Fruit fly (Drosophila melanogaster) whole organism, embryonic: ENCODE measurements around the gene enc.
A peak's percentile ranks its signal among the peaks of the same experiment; 100 is the strongest.

Source experiments
- Asciz ChIP-seq: fragments of 200-800 bp; sonication (Bioruptor generic); optimal IDR thresholded peaks from 2 replicates; lab custom pipeline; 2017; ENCODE audit warnings: missing biosample characterization, mild to moderate bottlenecking, missing genetic modification characterization, missing genetic modification reagents
- Bteb2 ChIP-seq: fragments of 200-800 bp; sonication (Bioruptor generic); optimal IDR thresholded peaks from 2 replicates; lab custom pipeline; 2016; ENCODE audit warnings: missing biosample characterization, missing genetic modification characterization
- CG10267 ChIP-seq: fragments of 200-800 bp; sonication (Bioruptor generic); optimal IDR thresholded peaks from 2 replicates; lab custom pipeline; 2018; ENCODE audit warnings: missing biosample characterization, mild to moderate bottlenecking, missing genetic modification characterization, moderate library complexity
- CG10366 ChIP-seq: fragments of 200-800 bp; sonication (Bioruptor generic); IDR thresholded peaks from 2 replicates; pipeline ENCODE4 v1.3.6; 2022; ENCODE audit warnings: missing biosample characterization, missing genetic modification characterization
- CG11247 ChIP-seq: fragments of 200-800 bp; sonication (Bioruptor generic); IDR thresholded peaks from 2 replicates; pipeline ENCODE4 v1.3.6; 2022; ENCODE audit warnings: missing biosample characterization, missing genetic modification characterization
- CG11398 ChIP-seq: fragments of 200-800 bp; sonication (Bioruptor generic); optimal IDR thresholded peaks from 2 replicates; lab custom pipeline; 2016; ENCODE audit warnings: missing biosample characterization, missing genetic modification characterization
- CG1602 ChIP-seq: fragments of 200-800 bp; sonication (Bioruptor generic); optimal IDR thresholded peaks from 3 replicates; lab custom pipeline; 2016; ENCODE audit warnings: missing biosample characterization, missing genetic modification characterization
- CG16815 ChIP-seq: fragments of 200-800 bp; sonication (Bioruptor generic); optimal IDR thresholded peaks from 3 replicates; lab custom pipeline; 2017; ENCODE audit warnings: missing biosample characterization, mild to moderate bottlenecking, missing genetic modification characterization
- CG17328 ChIP-seq: fragments of 200-800 bp; sonication (Bioruptor generic); IDR thresholded peaks from 2 replicates; pipeline ENCODE4 v1.3.6; 2022; ENCODE audit warnings: missing biosample characterization, missing genetic modification characterization
- CG18262 ChIP-seq: fragments of 200-800 bp; optimal IDR thresholded peaks from 3 replicates; lab custom pipeline; 2019; ENCODE audit warnings: missing biosample characterization, mild to moderate bottlenecking, missing genetic modification characterization, moderate library complexity
- CG2129 ChIP-seq: fragments of 200-800 bp; sonication (Bioruptor generic); IDR thresholded peaks from 2 replicates; pipeline ENCODE4 v1.3.6; 2022; ENCODE audit warnings: missing biosample characterization, missing genetic modification characterization; ENCODE audit not compliant: partially characterized antibody
- CG2712 ChIP-seq: fragments of 200-800 bp; optimal IDR thresholded peaks from 3 replicates; lab custom pipeline; 2019; ENCODE audit warnings: missing biosample characterization, mild to moderate bottlenecking, missing genetic modification characterization, moderate library complexity
- CG34376 ChIP-seq: fragments of 200-800 bp; sonication (Bioruptor generic); optimal IDR thresholded peaks from 2 replicates; lab custom pipeline; 2018; ENCODE audit warnings: missing biosample characterization, mild to moderate bottlenecking, missing genetic modification characterization
- CG4360 ChIP-seq: fragments of 200-800 bp; sonication (Bioruptor generic); IDR thresholded peaks from 2 replicates; pipeline ENCODE4 v1.3.6; 2022; ENCODE audit warnings: missing biosample characterization, missing genetic modification characterization
- CG6254 ChIP-seq: fragments of 200-800 bp; sonication (Bioruptor generic); optimal IDR thresholded peaks from 3 replicates; lab custom pipeline; 2017; ENCODE audit warnings: mild to moderate bottlenecking, missing biosample characterization, missing genetic modification reagents, missing genetic modification characterization
- CG6654 ChIP-seq: fragments of 200-800 bp; sonication (Bioruptor generic); optimal IDR thresholded peaks from 2 replicates; lab custom pipeline; 2017; ENCODE audit warnings: missing biosample characterization, mild to moderate bottlenecking, missing genetic modification characterization
- CG7987 ChIP-seq: fragments of 200-800 bp; sonication (Bioruptor generic); optimal IDR thresholded peaks from 2 replicates; lab custom pipeline; 2018; ENCODE audit warnings: missing biosample characterization, mild to moderate bottlenecking, missing genetic modification characterization, moderate library complexity
- CG8359 ChIP-seq: fragments of 200-800 bp; sonication (Bioruptor generic); optimal IDR thresholded peaks from 2 replicates; lab custom pipeline; 2017; ENCODE audit warnings: missing biosample characterization, mild to moderate bottlenecking, missing genetic modification characterization, borderline replicate concordance
- CG8765 ChIP-seq: fragments of 200-800 bp; sonication (Bioruptor generic); IDR thresholded peaks from 2 replicates; pipeline ENCODE4 v1.3.6; 2022; ENCODE audit warnings: missing biosample characterization, missing genetic modification characterization
- Chrac-16 ChIP-seq: fragments of 200-800 bp; sonication (Bioruptor generic); optimal IDR thresholded peaks from 3 replicates; lab custom pipeline; 2016; ENCODE audit warnings: missing biosample characterization, missing genetic modification characterization
- Dad ChIP-seq: fragments of 200-800 bp; sonication (Bioruptor generic); optimal IDR thresholded peaks from 3 replicates; lab custom pipeline; 2016; ENCODE audit warnings: missing biosample characterization, missing genetic modification characterization
- Fer3 ChIP-seq: fragments of 200-800 bp; sonication (Bioruptor generic); optimal IDR thresholded peaks from 2 replicates; lab custom pipeline; 2018; ENCODE audit warnings: missing biosample characterization, mild to moderate bottlenecking, missing genetic modification characterization, moderate library complexity
- Hey ChIP-seq: fragments of 200-800 bp; sonication (Bioruptor generic); optimal IDR thresholded peaks from 3 replicates; lab custom pipeline; 2018; ENCODE audit warnings: missing biosample characterization, mild to moderate bottlenecking, missing genetic modification characterization
- Hsf ChIP-seq: fragments of 200-800 bp; sonication (Bioruptor generic); optimal IDR thresholded peaks from 3 replicates; lab custom pipeline; 2016; ENCODE audit warnings: missing biosample characterization, missing genetic modification characterization
- Spps ChIP-seq: fragments of 200-800 bp; sonication (Bioruptor generic); optimal IDR thresholded peaks from 2 replicates; lab custom pipeline; 2018; ENCODE audit warnings: missing biosample characterization, mild to moderate bottlenecking, missing genetic modification characterization
- Ssrp ChIP-seq: fragments of 200-800 bp; sonication (Bioruptor generic); optimal IDR thresholded peaks from 2 replicates; lab custom pipeline; 2018; ENCODE audit warnings: missing biosample characterization, mild to moderate bottlenecking, missing genetic modification characterization, moderate library complexity
- btn ChIP-seq: fragments of 200-800 bp; sonication (Bioruptor generic); optimal IDR thresholded peaks from 2 replicates; lab custom pipeline; 2016; ENCODE audit warnings: missing biosample characterization, missing genetic modification characterization
- cas ChIP-seq: fragments of 200-800 bp; sonication (Bioruptor generic); IDR thresholded peaks from 2 replicates; pipeline ENCODE4 v1.3.6; 2022; ENCODE audit warnings: missing biosample characterization, missing genetic modification characterization
- ems ChIP-seq: fragments of 200-800 bp; sonication (Bioruptor generic); optimal IDR thresholded peaks from 3 replicates; lab custom pipeline; 2016; ENCODE audit warnings: missing biosample characterization, missing genetic modification characterization
- gem ChIP-seq: fragments of 200-800 bp; sonication (Bioruptor generic); optimal IDR thresholded peaks from 2 replicates; lab custom pipeline; 2019; ENCODE audit warnings: missing biosample characterization, mild to moderate bottlenecking, missing genetic modification characterization, moderate library complexity
- gfzf ChIP-seq: fragments of 200-800 bp; sonication (Bioruptor generic); optimal IDR thresholded peaks from 2 replicates; lab custom pipeline; 2016; ENCODE audit warnings: missing biosample characterization, mild to moderate bottlenecking, missing genetic modification characterization, moderate library complexity
- grau ChIP-seq: fragments of 200-800 bp; optimal IDR thresholded peaks from 3 replicates; lab custom pipeline; 2019; ENCODE audit warnings: missing biosample characterization, mild to moderate bottlenecking, missing genetic modification characterization, moderate library complexity
- hbn ChIP-seq: fragments of 200-800 bp; sonication (Bioruptor generic); IDR thresholded peaks from 2 replicates; pipeline ENCODE4 v1.3.6; 2022; ENCODE audit warnings: missing biosample characterization, missing genetic modification characterization; ENCODE audit not compliant: partially characterized antibody
- jigr1 ChIP-seq: fragments of 200-800 bp; sonication (Bioruptor generic); IDR thresholded peaks from 3 replicates; pipeline ENCODE4 v1.3.6; 2022; ENCODE audit warnings: missing biosample characterization, missing genetic modification characterization
- lola ChIP-seq, 3 experiments: fragments of >200 bp in 2 of 3; fragments of 200-800 bp in 1 of 3; sonication (Bioruptor generic) in 1 of 3; optimal IDR thresholded peaks; 2 replicates each; lab custom pipeline; 2017 to 2019; ENCODE audit warnings: missing biosample characterization in 3 of 3, missing genetic modification characterization in 3 of 3, mild to moderate bottlenecking in 1 of 3, moderate library complexity in 1 of 3
- mirr ChIP-seq: fragments of 200-800 bp; sonication (Bioruptor generic); optimal IDR thresholded peaks from 3 replicates; lab custom pipeline; 2018; ENCODE audit warnings: missing biosample characterization, mild to moderate bottlenecking, missing genetic modification characterization
- mld ChIP-seq: fragments of 200-800 bp; sonication (Bioruptor generic); IDR thresholded peaks from 3 replicates; pipeline ENCODE4 v1.3.6; 2022; ENCODE audit warnings: missing biosample characterization, missing genetic modification characterization; ENCODE audit not compliant: partially characterized antibody
- org-1 ChIP-seq: fragments of 200-800 bp; sonication (Bioruptor generic); optimal IDR thresholded peaks from 2 replicates; lab custom pipeline; 2017; ENCODE audit warnings: missing biosample characterization, missing genetic modification characterization
- pan ChIP-seq, 4 experiments: fragments of >200 bp in 3 of 4; fragments of 200-800 bp in 1 of 4; sonication (Bioruptor generic) in 1 of 4; optimal IDR thresholded peaks in 3 of 4; IDR thresholded peaks in 1 of 4; 2 replicates each; pipeline versions ENCODE4 v1.3.6 to Lab custom; 2017 to 2022; ENCODE audit warnings: missing biosample characterization in 2 of 4, missing genetic modification characterization in 2 of 4, mixed read lengths in 1 of 4
- phol ChIP-seq: fragments of 200-800 bp; sonication (Bioruptor generic); optimal IDR thresholded peaks from 3 replicates; lab custom pipeline; 2018; ENCODE audit warnings: missing biosample characterization, mild to moderate bottlenecking, missing genetic modification characterization, moderate library complexity
- pnt ChIP-seq: fragments of 200-800 bp; sonication (Bioruptor generic); optimal IDR thresholded peaks from 3 replicates; lab custom pipeline; 2016; ENCODE audit warnings: missing biosample characterization, missing genetic modification characterization
- pzg ChIP-seq: fragments of 200-800 bp; sonication (Bioruptor generic); optimal IDR thresholded peaks from 3 replicates; lab custom pipeline; 2018; ENCODE audit warnings: missing biosample characterization, mild to moderate bottlenecking, missing genetic modification characterization, moderate library complexity
- row ChIP-seq: fragments of 200-800 bp; sonication (Bioruptor generic); IDR thresholded peaks from 3 replicates; pipeline ENCODE4 v1.3.6; 2022; ENCODE audit warnings: missing biosample characterization, missing genetic modification characterization
- scrt ChIP-seq: fragments of 200-800 bp; sonication (Bioruptor generic); optimal IDR thresholded peaks from 2 replicates; lab custom pipeline; 2018; ENCODE audit warnings: missing biosample characterization, mild to moderate bottlenecking, missing genetic modification characterization, moderate library complexity
- sima ChIP-seq: fragments of 200-800 bp; sonication (Bioruptor generic); optimal IDR thresholded peaks from 2 replicates; lab custom pipeline; 2016; ENCODE audit warnings: missing biosample characterization, missing genetic modification characterization
- sob ChIP-seq: fragments of 200-800 bp; sonication (Bioruptor generic); IDR thresholded peaks from 2 replicates; pipeline ENCODE4 v1.3.6; 2022; ENCODE audit warnings: missing biosample characterization, missing genetic modification characterization
- tll ChIP-seq, 2 experiments: fragments of 200-800 bp in 1 of 2; fragments of >200 bp in 1 of 2; sonication (Bioruptor generic) in 1 of 2; optimal IDR thresholded peaks; 2 replicates each; lab custom pipeline; 2017 to 2019; ENCODE audit warnings: missing biosample characterization in 2 of 2, missing genetic modification characterization in 2 of 2, mild to moderate bottlenecking in 1 of 2, moderate library complexity in 1 of 2
- twi ChIP-seq: fragments of 200-800 bp; optimal IDR thresholded peaks from 2 replicates; lab custom pipeline; 2019; ENCODE audit warnings: missing biosample characterization, mild to moderate bottlenecking, missing genetic modification characterization, moderate library complexity
- vfl ChIP-seq: fragments of 200-800 bp; sonication (Bioruptor generic); optimal IDR thresholded peaks from 2 replicates; lab custom pipeline; 2016; ENCODE audit warnings: missing biosample characterization, missing genetic modification characterization

enc gene

DNA sequence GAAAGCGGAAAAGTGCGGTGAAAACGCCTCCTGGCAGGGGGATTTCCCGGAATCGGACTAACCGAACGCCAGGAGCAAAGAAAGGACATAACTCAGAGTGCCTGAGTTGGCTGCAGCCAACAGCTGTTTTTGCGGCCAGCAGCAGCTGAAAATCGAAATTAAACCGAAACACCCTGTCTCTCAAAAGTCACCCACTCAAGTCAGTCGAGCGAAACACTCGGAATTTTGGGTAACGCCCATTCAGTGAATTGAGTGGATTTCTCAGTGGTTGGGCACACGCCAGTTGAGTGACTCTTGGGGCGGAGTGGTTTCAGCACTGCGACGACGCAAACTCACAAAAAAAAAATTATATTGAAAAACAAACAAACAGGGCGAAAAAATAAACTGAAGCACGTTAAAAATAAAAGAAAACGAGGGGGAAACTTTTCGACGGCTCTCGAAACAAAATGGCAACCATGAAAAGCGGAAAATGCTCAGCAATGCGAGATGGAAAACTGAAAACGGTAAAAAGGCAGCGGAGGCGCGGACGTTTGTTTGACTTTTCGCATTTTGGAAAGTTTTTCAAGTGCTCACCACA, 60.3 kb downstream of the enc start (continued):
- no peak for TF ChIP-seq Dad (GFP tag; lab: Kevin White, UChicago)
- no peak for TF ChIP-seq CG6654 (GFP tag; lab: Kevin White, UChicago)
- TF ChIP-seq CG1602 (GFP tag; lab: Kevin White, UChicago), result no peak
- no peak for TF ChIP-seq pzg (GFP tag; lab: Kevin White, UChicago)
- peak; percentile 21 for TF ChIP-seq CG34376 (GFP tag; lab: Kevin White, UChicago)
- TF ChIP-seq CG11247, result no peak
- TF ChIP-seq sob (GFP tag; lab: Robert Waterston, UW), result no peak
- TF ChIP-seq gfzf (GFP tag; lab: Kevin White, UChicago), result no peak
- TF ChIP-seq jigr1 (GFP tag; lab: Robert Waterston, UW), result no peak
- no peak for TF ChIP-seq pnt (GFP tag; lab: Kevin White, UChicago)
- TF ChIP-seq CG7987 (GFP tag; lab: Kevin White, UChicago), result no peak
- TF ChIP-seq scrt (GFP tag; lab: Kevin White, UChicago), result no peak
- no peak for TF ChIP-seq org-1 (GFP tag; lab: Kevin White, UChicago)
- TF ChIP-seq vfl (GFP tag; lab: Kevin White, UChicago), result no peak
- TF ChIP-seq CG4360, result no peak
- TF ChIP-seq grau (tag; lab: Kevin White, UChicago), result no peak
- no peak for TF ChIP-seq CG16815 (GFP tag; lab: Kevin White, UChicago)
- no peak for TF ChIP-seq Ssrp (tag; lab: Kevin White, UChicago)
- peak in 1 of 2 experiments; percentile 56 for TF ChIP-seq tll (GFP tag; optimal IDR thresholded peaks at IDR 0.05; lab: Kevin White, UChicago)
- no peak for TF ChIP-seq CG10267 (tag; lab: Kevin White, UChicago)
- peak; percentile 99 for TF ChIP-seq CG6254 (GFP tag; lab: Kevin White, UChicago)
- peak; percentile 61 for TF ChIP-seq CG10366 (GFP tag; lab: Robert Waterston, UW)
- no peak for TF ChIP-seq sima
- no peak for TF ChIP-seq Fer3 (tag; lab: Kevin White, UChicago)
- TF ChIP-seq cas, result no peak
- no peak for TF ChIP-seq CG17328 (GFP tag; lab: Robert Waterston, UW)
- no peak for TF ChIP-seq Bteb2 (GFP tag; lab: Kevin White, UChicago)
- no peak for TF ChIP-seq Asciz (GFP tag; lab: Kevin White, UChicago)
- TF ChIP-seq hbn (GFP tag; lab: Robert Waterston, UW), result no peak
- TF ChIP-seq Spps, result no peak
- TF ChIP-seq CG2129 (GFP tag; lab: Robert Waterston, UW), result no peak

DNA sequence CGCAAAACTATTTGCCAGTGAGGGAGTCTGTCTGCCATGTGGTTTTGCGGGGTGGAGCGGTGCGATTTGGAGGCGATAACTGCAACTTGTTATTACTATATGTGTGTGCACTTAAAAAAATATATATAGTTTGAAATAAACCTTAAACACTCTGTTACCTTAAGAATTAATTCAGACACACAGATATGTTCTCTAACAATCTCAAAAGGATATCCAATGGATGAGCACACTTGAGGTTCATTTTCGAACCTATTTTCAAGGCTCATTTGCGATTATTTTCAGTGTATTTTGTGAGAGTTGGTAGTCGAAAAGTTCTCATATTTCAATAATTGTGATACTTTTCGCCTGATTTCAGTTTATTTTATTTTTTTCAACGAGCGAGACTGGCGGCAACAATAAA, 63.6 kb downstream of the enc start:
- TF ChIP-seq mirr (GFP tag; lab: Kevin White, UChicago) (no peak), lola (GFP tag; optimal IDR thresholded peaks at IDR 0.05; lab: Kevin White, UChicago) (peak in 1 of 3 experiments; percentile 37), row (0 out of 3 replicates have a peak, but pooled peaks have one; percentile 15), mld (no peak), CG18262 (tag; lab: Kevin White, UChicago) (peak; percentile 10), btn (GFP tag; lab: Kevin White, UChicago) (no peak), CG1602 (GFP tag; lab: Kevin White, UChicago) (no peak), ems (GFP tag; lab: Kevin White, UChicago) (no peak), Hsf (GFP tag; lab: Kevin White, UChicago) (peak; percentile 5), CG11398 (no peak), phol (tag; lab: Kevin White, UChicago) (peak; percentile 40), Hey (no peak), pan (optimal IDR thresholded peaks at IDR 0.05; lab: Kevin White, UChicago) (no peak), pan (GFP tag; optimal IDR thresholded peaks at IDR 0.05 in 1 of 2, IDR thresholded peaks at IDR 0.05 in 1 of 2) (no peak), CG2712 (peak; percentile 24), pzg (GFP tag; lab: Kevin White, UChicago) (no peak), CG8359 (GFP tag; lab: Kevin White, UChicago) (no peak), CG8765 (no peak), Chrac-16 (GFP tag; lab: Kevin White, UChicago) (peak; percentile 11), gem (peak; percentile 38), twi (tag; lab: Kevin White, UChicago) (no peak)
